Worm (Caenorhabditis elegans) whole organism, young adult: ENCODE data around the gene chil-8.
"Not testable (repeated sequence)": the region's sequence is repeated elsewhere in the genome, so short reads cannot be mapped to it uniquely, and the experiment has no call there.

Source experiments
- F10E7.11 ChIP-seq: sonication (generic microtip); optimal IDR thresholded peaks from 2 replicates; lab custom pipeline; 2017; ENCODE audit warnings: mild to moderate bottlenecking, missing genetic modification characterization, moderate library complexity, missing compliant biosample characterization
- F22D6.2 ChIP-seq: sonication (generic microtip); optimal IDR thresholded peaks from 2 replicates; lab custom pipeline; 2016; ENCODE audit warnings: mild to moderate bottlenecking, missing genetic modification characterization, missing compliant biosample characterization
- F33H1.4 ChIP-seq: fragments of 200-800 bp; sonication (Bioruptor generic); IDR thresholded peaks from 2 replicates; pipeline ENCODE4 v1.3.6; 2022; ENCODE audit warnings: missing genetic modification reagents, missing genetic modification characterization, missing compliant biosample characterization
- F37B4.10 ChIP-seq: fragments of 200-800 bp; sonication (Bioruptor generic); IDR thresholded peaks from 2 replicates; pipeline ENCODE4 v1.3.6; 2022; ENCODE audit warnings: missing genetic modification characterization, missing compliant biosample characterization
- F39B2.1 ChIP-seq: fragments of 200-800 bp; sonication (Bioruptor generic); IDR thresholded peaks from 2 replicates; pipeline ENCODE4 v1.3.6; 2022; ENCODE audit warnings: missing genetic modification reagents, missing genetic modification characterization, missing compliant biosample characterization
- Y53F4B.3 ChIP-seq: fragments of 200-800 bp; sonication (Bioruptor generic); IDR thresholded peaks from 2 replicates; pipeline ENCODE4 v1.3.6; 2022; ENCODE audit warnings: missing genetic modification reagents, missing genetic modification characterization, missing compliant biosample characterization
- Y53G8AR.9 ChIP-seq: fragments of 200-800 bp; sonication (Bioruptor generic); conservative IDR thresholded peaks from 2 replicates; pipeline ENCODE4 v1.3.6; 2022; ENCODE audit warnings: missing genetic modification reagents, missing genetic modification characterization, missing compliant biosample characterization
- attf-5 ChIP-seq: fragments of 200-800 bp; sonication (Bioruptor generic); optimal IDR thresholded peaks from 2 replicates; lab custom pipeline; 2018; ENCODE audit warnings: mild to moderate bottlenecking, missing genetic modification characterization, missing compliant biosample characterization
- bed-1 ChIP-seq: fragments of 200-800 bp; sonication (Bioruptor generic); IDR thresholded peaks from 2 replicates; pipeline ENCODE4 v1.3.6; 2022; ENCODE audit warnings: missing genetic modification reagents, missing genetic modification characterization, missing compliant biosample characterization
- ceh-100 ChIP-seq: fragments of 200-800 bp; sonication (Bioruptor generic); IDR thresholded peaks from 2 replicates; pipeline ENCODE4 v1.3.6; 2022; ENCODE audit warnings: missing genetic modification reagents, missing genetic modification characterization, missing compliant biosample characterization
- ceh-40 ChIP-seq: fragments of 200-800 bp; sonication (Bioruptor generic); IDR thresholded peaks from 2 replicates; pipeline ENCODE4 v1.3.6; 2022; ENCODE audit warnings: missing genetic modification characterization, missing compliant biosample characterization
- ceh-58 ChIP-seq: fragments of 200-800 bp; sonication (Bioruptor generic); IDR thresholded peaks from 2 replicates; pipeline ENCODE4 v1.3.6; 2022; ENCODE audit warnings: missing genetic modification characterization, missing compliant biosample characterization
- die-1 ChIP-seq: sonication (generic microtip); optimal IDR thresholded peaks from 2 replicates; lab custom pipeline; 2016; ENCODE audit warnings: missing genotype, mild to moderate bottlenecking, missing genetic modification characterization, missing compliant biosample characterization
- dox-1 ChIP-seq: fragments of 200-800 bp; sonication (Bioruptor generic); IDR thresholded peaks from 2 replicates; pipeline ENCODE4 v1.3.6; 2022; ENCODE audit warnings: missing genetic modification reagents, missing genetic modification characterization, missing compliant biosample characterization
- dpff-1 ChIP-seq: sonication (generic microtip); optimal IDR thresholded peaks from 2 replicates; lab custom pipeline; 2017; ENCODE audit warnings: mild to moderate bottlenecking, missing genetic modification characterization, missing compliant biosample characterization
- gei-17 ChIP-seq: fragments of 200-800 bp; sonication (Bioruptor generic); optimal IDR thresholded peaks from 2 replicates; lab custom pipeline; 2018; ENCODE audit warnings: mild to moderate bottlenecking, missing genetic modification characterization, missing compliant biosample characterization
- hrde-1 ChIP-seq: sonication (generic microtip); optimal IDR thresholded peaks from 2 replicates; lab custom pipeline; 2016; ENCODE audit warnings: missing genetic modification characterization, mild to moderate bottlenecking, missing compliant biosample characterization, moderate library complexity, missing genotype, missing genetic modification reagents, borderline replicate concordance
- lin-35 ChIP-seq, 3 experiments: fragments of 150-350 bp in 2 of 3; sonication (generic microtip) in 1 of 3; optimal IDR thresholded peaks; 2 replicates each; lab custom pipeline; 2014 to 2018; ENCODE audit warnings: missing biosample characterization in 3 of 3, missing genetic modification characterization in 3 of 3, missing genetic modification reagents in 3 of 3
- lin-40 ChIP-seq: sonication (generic microtip); optimal IDR thresholded peaks from 2 replicates; lab custom pipeline; 2016; ENCODE audit warnings: missing genetic modification characterization, mild to moderate bottlenecking, missing compliant biosample characterization, missing genotype, missing genetic modification reagents
- lin-54 ChIP-seq: fragments of 200-800 bp; sonication (Bioruptor generic); optimal IDR thresholded peaks from 2 replicates; lab custom pipeline; 2018; ENCODE audit warnings: mild to moderate bottlenecking, missing genetic modification characterization, missing compliant biosample characterization
- madf-10 ChIP-seq: sonication (generic microtip); optimal IDR thresholded peaks from 2 replicates; lab custom pipeline; 2016; ENCODE audit warnings: mild to moderate bottlenecking, missing genetic modification characterization, missing compliant biosample characterization
- mxl-1 ChIP-seq: sonication (generic microtip); optimal IDR thresholded peaks from 2 replicates; lab custom pipeline; 2016; ENCODE audit warnings: missing genetic modification characterization, missing compliant biosample characterization
- nhr-80 ChIP-seq: sonication (generic microtip); optimal IDR thresholded peaks from 2 replicates; lab custom pipeline; 2016; ENCODE audit warnings: missing genetic modification characterization, missing compliant biosample characterization
- nhr-90 ChIP-seq: sonication (generic microtip); optimal IDR thresholded peaks from 2 replicates; lab custom pipeline; 2016; ENCODE audit warnings: missing genotype, mild to moderate bottlenecking, missing genetic modification characterization, missing compliant biosample characterization
- pbrm-1 ChIP-seq: fragments of 200-800 bp; sonication (Bioruptor generic); IDR thresholded peaks from 2 replicates; pipeline ENCODE4 v1.3.6; 2022; ENCODE audit warnings: missing genetic modification reagents, missing genetic modification characterization, missing compliant biosample characterization
- rcor-1 ChIP-seq: fragments of 200-800 bp; sonication (Bioruptor generic); IDR thresholded peaks from 2 replicates; pipeline ENCODE4 v1.3.6; 2022; ENCODE audit warnings: missing genetic modification reagents, missing genetic modification characterization, missing compliant biosample characterization
- snpc-1.3 ChIP-seq: sonication (generic microtip); optimal IDR thresholded peaks from 2 replicates; lab custom pipeline; 2017; ENCODE audit warnings: missing genetic modification characterization, mild to moderate bottlenecking, missing compliant biosample characterization, antibody characterized with exemption, moderate library complexity, missing genotype, missing genetic modification reagents; ENCODE audit not compliant: insufficient read depth
- somi-1 ChIP-seq: fragments of 200-800 bp; sonication (Bioruptor generic); optimal IDR thresholded peaks from 2 replicates; lab custom pipeline; 2018; ENCODE audit warnings: mild to moderate bottlenecking, missing genetic modification characterization, missing compliant biosample characterization
- unc-62 ChIP-seq: fragments of 150-350 bp; optimal IDR thresholded peaks from 2 replicates; lab custom pipeline; 2014; ENCODE audit warnings: missing biosample characterization, missing genetic modification reagents, missing genetic modification characterization
- zfh-2 ChIP-seq: fragments of 200-800 bp; sonication (Bioruptor generic); conservative IDR thresholded peaks from 2 replicates; pipeline ENCODE4 v1.3.6; 2022; ENCODE audit warnings: missing genetic modification reagents, missing genetic modification characterization, missing compliant biosample characterization
- zim-3 ChIP-seq: sonication (generic microtip); optimal IDR thresholded peaks from 2 replicates; lab custom pipeline; 2017; ENCODE audit warnings: mild to moderate bottlenecking, missing genetic modification characterization, moderate library complexity, missing compliant biosample characterization
- ztf-22 ChIP-seq: fragments of 200-800 bp; sonication (Bioruptor generic); optimal IDR thresholded peaks from 2 replicates; lab custom pipeline; 2018; ENCODE audit warnings: mild to moderate bottlenecking, missing genetic modification characterization, moderate library complexity, missing compliant biosample characterization
- ztf-28 ChIP-seq: fragments of 200-800 bp; sonication (Bioruptor generic); IDR thresholded peaks from 2 replicates; pipeline ENCODE4 v1.3.6; 2022; ENCODE audit warnings: missing genetic modification reagents, missing genetic modification characterization, missing compliant biosample characterization
- ztf-3 ChIP-seq: fragments of 200-800 bp; sonication (Bioruptor generic); optimal IDR thresholded peaks from 2 replicates; lab custom pipeline; 2018; ENCODE audit warnings: mild to moderate bottlenecking, missing genetic modification characterization, missing compliant biosample characterization

chil-8 gene

DNA sequence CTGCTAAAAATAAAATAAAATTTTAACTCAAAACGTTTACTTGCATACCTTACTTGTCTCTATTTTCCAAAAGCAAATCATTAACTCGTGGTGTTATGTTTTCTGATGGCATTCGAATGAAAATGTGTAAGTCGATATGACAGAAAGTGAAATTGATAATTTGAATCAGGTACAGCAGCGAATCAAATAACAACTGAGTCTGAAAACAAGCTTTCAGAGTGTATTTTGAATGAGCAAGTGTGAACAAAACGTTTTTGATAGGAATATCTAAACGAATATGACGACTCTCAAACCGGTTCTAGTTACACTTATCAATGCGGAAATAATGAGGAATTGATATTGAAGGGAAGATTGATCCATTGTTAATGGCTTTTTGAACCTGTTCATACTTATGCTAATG, 1.8 kb downstream of the chil-8 start, which contains the start of gene chil-7:
chil-7 (minus strand) TSS at position 112 of the 400 bp plus-strand sequence.
- TF ChIP-seq lin-40 (tag; lab: Kevin White, UChicago) (no peak), attf-5 (no peak), somi-1 (GFP tag; lab: Kevin White, UChicago) (no peak)

- TF ChIP-seq bed-1 (no peak), F37B4.10 (GFP tag; lab: Robert Waterston, UW) (no peak), ceh-58 (GFP tag; lab: Robert Waterston, UW) (no peak), mxl-1 (tag; lab: Kevin White, UChicago) (no peak), lin-35 (GFP tag; optimal IDR thresholded peaks at IDR 0.05; lab: Kevin White, UChicago) (no peak), ztf-28 (GFP tag; lab: Robert Waterston, UW) (no peak), F39B2.1 (GFP tag; lab: Robert Waterston, UW) (no peak), F33H1.4 (GFP tag; lab: Robert Waterston, UW) (no peak), unc-62 (GFP tag; lab: Kevin White, UChicago) (no peak), lin-54 (GFP tag; lab: Kevin White, UChicago) (no peak), hrde-1 (tag; lab: Kevin White, UChicago) (no peak), ceh-100 (GFP tag; lab: Robert Waterston, UW) (no peak), ztf-22 (GFP tag; lab: Kevin White, UChicago) (no peak), F22D6.2 (tag; lab: Kevin White, UChicago) (no peak), snpc-1.3 (tag; lab: Kevin White, UChicago) (no peak), F10E7.11 (tag; lab: Kevin White, UChicago) (no peak)
Measured at ce11 chrII:9868698-9869097, 4.2 kb downstream of the chil-8 start, which contains the start of gene old-1. Gene old-1 (minus strand): TSS chrII:9868747.

DNA sequence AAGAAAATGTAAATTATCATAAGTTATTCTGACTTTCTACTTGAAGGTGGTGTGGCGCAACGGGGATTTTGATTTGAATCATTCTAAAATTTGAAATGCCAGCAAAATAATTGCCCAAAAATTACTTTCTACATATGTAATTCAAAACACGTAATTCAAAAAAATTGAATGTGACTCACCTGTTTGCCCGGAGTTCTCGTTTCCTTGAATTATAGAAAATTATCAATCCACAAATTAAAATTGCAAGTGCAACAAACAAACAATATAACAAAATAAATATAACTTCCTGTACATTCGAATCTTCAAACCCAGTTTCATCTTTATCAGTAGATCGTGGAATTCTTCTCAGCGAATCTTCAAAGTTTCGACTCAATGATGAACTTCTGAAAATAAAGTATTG, 4.7 kb downstream of the chil-8 start:
- TF ChIP-seq Y53F4B.3 (GFP tag; lab: Robert Waterston, UW), result no peak
- TF ChIP-seq hrde-1 (tag; lab: Kevin White, UChicago), result no peak
- TF ChIP-seq gei-17 (GFP tag; lab: Kevin White, UChicago), result no peak
- no peak for TF ChIP-seq dpff-1 (tag; lab: Kevin White, UChicago)
- no peak for TF ChIP-seq rcor-1
- TF ChIP-seq lin-54 (GFP tag; lab: Kevin White, UChicago), result no peak
- no peak for TF ChIP-seq madf-10 (tag; lab: Kevin White, UChicago)
- TF ChIP-seq dox-1 (GFP tag; lab: Robert Waterston, UW), result no peak
- TF ChIP-seq die-1 (tag; lab: Kevin White, UChicago), result no peak
- no peak for TF ChIP-seq pbrm-1
- TF ChIP-seq ceh-40 (GFP tag; lab: Robert Waterston, UW), result no peak
- TF ChIP-seq Y53G8AR.9 (GFP tag; lab: Robert Waterston, UW), result no peak
- TF ChIP-seq zfh-2 (GFP tag; lab: Robert Waterston, UW), result no peak
- no peak for TF ChIP-seq ceh-100 (GFP tag; lab: Robert Waterston, UW)
- no peak for TF ChIP-seq nhr-80

- TF ChIP-seq zim-3; ztf-3 (GFP tag; lab: Kevin White, UChicago); nhr-90 (tag; lab: Kevin White, UChicago): not testable (repeated sequence)
- TF ChIP-seq, all 124 proteins: peak for 0; not testable (repeated sequence) for 124
Measured at ce11 chrII:9866378-9866777, 6.5 kb downstream of the chil-8 start, which contains the start of gene chil-1. Gene chil-1 (minus strand): TSS chrII:9866478.
